Fruit fly (Drosophila melanogaster): ENCODE measurements around the gene CG5196.

Gene CG5196

dm6 chr3R:12386965-12387364 lies 21.2 kb upstream of the CG5196 start, which contains the start of gene CG33098:
Gene CG33098 (plus strand): TSS chr3R:12387188.
- no peak for TF ChIP-seq fd59A (GFP tag; optimal IDR thresholded peaks at IDR 0.05)
- no peak for TF ChIP-seq Ets21C (GFP tag; optimal IDR thresholded peaks at IDR 0.05)
- no peak for TF ChIP-seq Eip75B (GFP tag; optimal IDR thresholded peaks at IDR 0.05)
- TF ChIP-seq dsx (GFP tag; optimal IDR thresholded peaks at IDR 0.05; ENCODE audit: poor library complexity, severe bottlenecking), result no peak
- TF ChIP-seq CG31627 (GFP tag; optimal IDR thresholded peaks at IDR 0.05), result no peak
- no peak for TF ChIP-seq svp (GFP tag)
- TF ChIP-seq Sox14 (GFP tag; optimal IDR thresholded peaks at IDR 0.05), result no peak
- no peak for TF ChIP-seq lz (GFP tag; optimal IDR thresholded peaks at IDR 0.05)
- TF ChIP-seq fkh (GFP tag; optimal IDR thresholded peaks at IDR 0.05), result no peak
- no peak for TF ChIP-seq CG6276 (GFP tag; optimal IDR thresholded peaks at IDR 0.05)
- no peak for TF ChIP-seq CG9139 (GFP tag; optimal IDR thresholded peaks at IDR 0.05)
- no peak for TF ChIP-seq CG4318 (GFP tag; optimal IDR thresholded peaks at IDR 0.05)
- TF ChIP-seq vri (GFP tag; optimal IDR thresholded peaks at IDR 0.05), result no peak
- no peak for TF ChIP-seq CG15336 (GFP tag; IDR thresholded peaks at IDR 0.05)
- TF ChIP-seq topi (GFP tag; optimal IDR thresholded peaks at IDR 0.05), result no peak
- no peak for TF ChIP-seq CG3032 (tag; optimal IDR thresholded peaks at IDR 0.05)
- no peak for TF ChIP-seq Ets96B (tag; optimal IDR thresholded peaks at IDR 0.05)
- no peak for TF ChIP-seq CG16779 (tag; optimal IDR thresholded peaks at IDR 0.05)
- no peak for TF ChIP-seq Eip93F (GFP tag; optimal IDR thresholded peaks at IDR 0.05)
- no peak for TF ChIP-seq CG1621 (tag; optimal IDR thresholded peaks at IDR 0.05)

- TF ChIP-seq CG15336 (GFP tag; IDR thresholded peaks at IDR 0.05) (no peak), acj6 (GFP tag; optimal IDR thresholded peaks at IDR 0.05) (no peak), Sox15 (GFP tag; optimal IDR thresholded peaks at IDR 0.05) (no peak), eg (GFP tag; IDR thresholded peaks at IDR 0.05) (no peak), Sox102F (GFP tag; optimal IDR thresholded peaks at IDR 0.05) (no peak), cyc (GFP tag; optimal IDR thresholded peaks at IDR 0.05) (no peak), salr (GFP tag; optimal IDR thresholded peaks at IDR 0.05) (no peak), CG3919 (GFP tag; optimal IDR thresholded peaks at IDR 0.05) (no peak), achi (GFP tag; optimal IDR thresholded peaks at IDR 0.05) (no peak)
These were observed 12.2 kb upstream of the CG5196 start, which contains the start of the genes CG10096 and CG10097 for dm6 chr3R:12395880-12396279. Gene CG10096 (minus strand): TSS chr3R:12395980. Gene CG10097 (minus strand): TSS chr3R:12395980.

dm6 chr3R:12398054-12398453 lies 10.1 kb upstream of the CG5196 start:
- TF ChIP-seq salr (GFP tag; optimal IDR thresholded peaks at IDR 0.05) (no peak), CG10631 (GFP tag; optimal IDR thresholded peaks at IDR 0.05) (no peak), svp (GFP tag) (peak; percentile 71), vri (GFP tag; optimal IDR thresholded peaks at IDR 0.05) (peak; percentile 39), OdsH (GFP tag; optimal IDR thresholded peaks at IDR 0.05) (no peak)

dm6 chr3R:12398620-12399247 lies 9.4 kb upstream of the CG5196 start, which contains the start of gene Cyp9f3:
Gene Cyp9f3 (minus strand): TSS chr3R:12398929.
- no peak for TF ChIP-seq Hr38 (GFP tag; optimal IDR thresholded peaks at IDR 0.05)
- no peak for TF ChIP-seq topi (GFP tag; optimal IDR thresholded peaks at IDR 0.05)
- TF ChIP-seq svp (GFP tag), result peak; percentile 43
- peak; percentile 44 for TF ChIP-seq vri (GFP tag; optimal IDR thresholded peaks at IDR 0.05)

dm6 chr3R:12401672-12402296 lies 6.3 kb upstream of the CG5196 start, which contains the start of gene DNAlig3:
Gene DNAlig3 (minus strand): TSS chr3R:12401839.
- TF ChIP-seq spab (GFP tag; optimal IDR thresholded peaks at IDR 0.05) (no peak), Eip78C (GFP tag) (no peak), net (GFP tag; optimal IDR thresholded peaks at IDR 0.05) (no peak), lz (GFP tag; optimal IDR thresholded peaks at IDR 0.05) (no peak), Hr38 (GFP tag; optimal IDR thresholded peaks at IDR 0.05) (no peak), CG6792 (GFP tag; optimal IDR thresholded peaks at IDR 0.05) (no peak), CG11762 (GFP tag; optimal IDR thresholded peaks at IDR 0.05; ENCODE audit: insufficient read depth) (no peak), esn (GFP tag; optimal IDR thresholded peaks at IDR 0.05) (no peak), CG6854 (GFP tag; optimal IDR thresholded peaks at IDR 0.05) (peak; percentile 51), Gug (GFP tag; IDR thresholded peaks at IDR 0.05) (no peak), fkh (GFP tag; optimal IDR thresholded peaks at IDR 0.05) (peak; percentile 98), vri (GFP tag; optimal IDR thresholded peaks at IDR 0.05) (no peak), Met (GFP tag; optimal IDR thresholded peaks at IDR 0.05) (no peak)

Data from whole organism, prepupa.